Fruit fly (Drosophila melanogaster): ENCODE data around the gene Cht7.

DNA sequence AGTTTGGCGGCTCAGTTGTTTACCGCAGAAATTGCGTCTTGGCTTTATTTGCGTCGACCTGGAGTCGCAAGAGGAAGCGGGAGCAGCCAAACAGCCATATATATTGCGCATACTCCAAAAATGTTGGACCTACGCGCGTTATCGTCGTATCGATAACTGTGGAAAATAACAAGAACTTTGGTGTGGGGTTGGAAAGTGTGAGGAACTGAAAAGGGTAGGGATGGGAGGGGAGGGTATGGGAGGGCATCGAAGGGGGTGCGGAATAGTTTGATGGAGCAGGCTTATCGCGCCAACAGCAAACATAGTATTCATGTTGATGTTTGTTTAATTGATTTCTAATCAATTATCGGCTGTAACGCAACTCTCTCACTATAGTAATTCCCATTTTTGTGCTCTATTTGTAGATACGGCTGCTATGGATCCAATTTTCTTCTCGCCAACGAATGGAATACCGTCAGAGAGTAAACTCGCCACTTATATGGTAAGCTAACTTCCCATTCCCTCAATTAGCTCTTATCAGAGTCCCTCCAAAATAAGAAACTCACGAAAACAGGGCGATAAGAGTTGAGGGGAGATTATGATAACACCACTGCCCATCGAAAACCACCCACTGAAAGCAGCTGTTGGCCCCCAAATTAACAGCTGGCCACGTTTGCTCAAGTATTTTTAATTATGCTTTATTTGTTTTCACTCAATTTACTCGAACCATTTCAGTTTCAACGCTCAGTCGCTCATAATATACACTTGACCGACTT lies 23.3 kb downstream of the Cht7 start:
- TF ChIP-seq CG6272 (GFP tag; IDR thresholded peaks at IDR 0.05) (no peak), hth (optimal IDR thresholded peaks at IDR 0.05) (no peak), CG18619 (GFP tag; optimal IDR thresholded peaks at IDR 0.05) (peak; percentile 15), h (optimal IDR thresholded peaks at IDR 0.05) (no peak), chn (GFP tag; optimal IDR thresholded peaks at IDR 0.05) (no peak), CG4820 (GFP tag; optimal IDR thresholded peaks at IDR 0.05) (peak; percentile 59), pho (GFP tag; optimal IDR thresholded peaks at IDR 0.05) (no peak), kay (GFP tag; optimal IDR thresholded peaks at IDR 0.05) (peak; percentile 20), emc (GFP tag; optimal IDR thresholded peaks at IDR 0.05) (no peak), CG2875 (GFP tag; optimal IDR thresholded peaks at IDR 0.05) (peak; percentile 81), amos (GFP tag; IDR thresholded peaks at IDR 0.05; ENCODE audit: partially characterized antibody) (no peak; the same call in 1 of the 2 replicates)

All from whole organism, embryonic.